Fruit fly (Drosophila melanogaster) whole organism, embryonic: ENCODE measurements around the gene CG14535.

ENCODE experiments used
- Abd-B ChIP-seq: fragments of 200-800 bp; sonication (Bioruptor generic); optimal IDR thresholded peaks from 2 replicates; lab custom pipeline; 2018; ENCODE audit warnings: missing biosample characterization, mild to moderate bottlenecking, missing genetic modification characterization, moderate library complexity
- Aef1 ChIP-seq: fragments of 200-800 bp; sonication (Bioruptor generic); IDR thresholded peaks from 3 replicates; pipeline ENCODE4 v1.3.6; 2022; ENCODE audit warnings: missing biosample characterization, missing genetic modification characterization
- Antp ChIP-seq: fragments of 200-800 bp; sonication (Bioruptor generic); optimal IDR thresholded peaks from 3 replicates; lab custom pipeline; 2016; ENCODE audit warnings: missing biosample characterization, missing genetic modification characterization
- BEAF-32 ChIP-seq: fragments of 200-800 bp; sonication (Bioruptor generic); optimal IDR thresholded peaks from 3 replicates; lab custom pipeline; 2017; ENCODE audit warnings: missing biosample characterization, missing genetic modification characterization, mild to moderate bottlenecking, moderate library complexity, missing genetic modification reagents
- CG10209 ChIP-seq: fragments of 200-800 bp; sonication (Bioruptor generic); optimal IDR thresholded peaks from 3 replicates; lab custom pipeline; 2017; ENCODE audit warnings: missing biosample characterization, mild to moderate bottlenecking, missing genetic modification characterization, missing genetic modification reagents
- CG11093 ChIP-seq: fragments of 200-800 bp; sonication (Bioruptor generic); IDR thresholded peaks from 3 replicates; pipeline ENCODE4 v1.3.6; 2022; ENCODE audit warnings: missing biosample characterization, missing genetic modification characterization
- CG11504 ChIP-seq: fragments of 200-800 bp; sonication (Bioruptor generic); optimal IDR thresholded peaks from 3 replicates; lab custom pipeline; 2019; ENCODE audit warnings: missing biosample characterization, mild to moderate bottlenecking, missing genetic modification characterization, moderate library complexity
- CG11560 ChIP-seq: fragments of 200-800 bp; sonication (Bioruptor generic); IDR thresholded peaks from 3 replicates; pipeline ENCODE4 v1.3.6; 2022; ENCODE audit warnings: missing biosample characterization, missing genetic modification characterization
- CG13287 ChIP-seq: fragments of 200-800 bp; sonication (Bioruptor generic); IDR thresholded peaks from 2 replicates; pipeline ENCODE4 v1.3.6; 2022; ENCODE audit warnings: missing biosample characterization, missing genetic modification characterization; ENCODE audit not compliant: partially characterized antibody
- CG13296 ChIP-seq: fragments of 200-800 bp; sonication (Bioruptor generic); optimal IDR thresholded peaks from 3 replicates; lab custom pipeline; 2018; ENCODE audit warnings: missing biosample characterization, mild to moderate bottlenecking, missing genetic modification characterization
- CG15269 ChIP-seq: fragments of 200-800 bp; sonication (Bioruptor generic); optimal IDR thresholded peaks from 2 replicates; lab custom pipeline; 2018; ENCODE audit warnings: missing biosample characterization, mild to moderate bottlenecking, missing genetic modification characterization, moderate library complexity
- CG17186 ChIP-seq: fragments of 200-800 bp; sonication (Bioruptor generic); optimal IDR thresholded peaks from 3 replicates; lab custom pipeline; 2017; ENCODE audit warnings: missing biosample characterization, missing genetic modification reagents, missing genetic modification characterization
- CG17328 ChIP-seq: fragments of 200-800 bp; sonication (Bioruptor generic); IDR thresholded peaks from 2 replicates; pipeline ENCODE4 v1.3.6; 2022; ENCODE audit warnings: missing biosample characterization, missing genetic modification characterization
- CG2129 ChIP-seq: fragments of 200-800 bp; sonication (Bioruptor generic); IDR thresholded peaks from 2 replicates; pipeline ENCODE4 v1.3.6; 2022; ENCODE audit warnings: missing biosample characterization, missing genetic modification characterization; ENCODE audit not compliant: partially characterized antibody
- CG2889 ChIP-seq: fragments of 200-800 bp; sonication (Bioruptor generic); IDR thresholded peaks from 3 replicates; pipeline ENCODE4 v1.3.6; 2022; ENCODE audit warnings: missing biosample characterization, missing genetic modification characterization
- CG30020 ChIP-seq: fragments of 200-800 bp; optimal IDR thresholded peaks from 2 replicates; lab custom pipeline; 2019; ENCODE audit warnings: missing biosample characterization, mild to moderate bottlenecking, missing genetic modification characterization, moderate library complexity
- CG3065 ChIP-seq: fragments of 200-800 bp; sonication (Bioruptor generic); optimal IDR thresholded peaks from 2 replicates; lab custom pipeline; 2016; ENCODE audit warnings: missing biosample characterization, missing genetic modification characterization
- CG3726 ChIP-seq: fragments of 200-800 bp; sonication (Bioruptor generic); IDR thresholded peaks from 3 replicates; pipeline ENCODE4, ENCODE4 v1.3.6; 2022; ENCODE audit warnings: missing biosample characterization, missing genetic modification characterization
- CG4730 ChIP-seq: fragments of 200-800 bp; sonication (Bioruptor generic); IDR thresholded peaks from 2 replicates; pipeline ENCODE4 v1.3.6; 2022; ENCODE audit warnings: missing biosample characterization, missing genetic modification characterization
- CG6765 ChIP-seq: fragments of 200-800 bp; sonication (Bioruptor generic); optimal IDR thresholded peaks from 3 replicates; lab custom pipeline; 2017; ENCODE audit warnings: missing biosample characterization, mild to moderate bottlenecking, missing genetic modification characterization
- CG7745 ChIP-seq: fragments of 200-800 bp; sonication (Bioruptor generic); optimal IDR thresholded peaks from 2 replicates; lab custom pipeline; 2018; ENCODE audit warnings: missing biosample characterization, mild to moderate bottlenecking, missing genetic modification characterization, moderate library complexity
- Dek ChIP-seq: fragments of 200-800 bp; sonication (Bioruptor generic); optimal IDR thresholded peaks from 3 replicates; lab custom pipeline; 2019; ENCODE audit warnings: missing biosample characterization, mild to moderate bottlenecking, missing genetic modification characterization, moderate library complexity
- HLHmδ ChIP-seq: fragments of 200-800 bp; sonication (Bioruptor generic); optimal IDR thresholded peaks from 2 replicates; lab custom pipeline; 2018; ENCODE audit warnings: missing biosample characterization, mild to moderate bottlenecking, missing genetic modification characterization, moderate library complexity
- Hey ChIP-seq: fragments of 200-800 bp; sonication (Bioruptor generic); optimal IDR thresholded peaks from 3 replicates; lab custom pipeline; 2018; ENCODE audit warnings: missing biosample characterization, mild to moderate bottlenecking, missing genetic modification characterization
- HmgZ ChIP-seq: fragments of 200-800 bp; sonication (Bioruptor generic); optimal IDR thresholded peaks from 2 replicates; lab custom pipeline; 2018; ENCODE audit warnings: missing biosample characterization, mild to moderate bottlenecking, missing genetic modification characterization
- NFAT ChIP-seq: fragments of 200-800 bp; sonication (Bioruptor generic); IDR thresholded peaks from 2 replicates; pipeline ENCODE4 v1.3.6; 2022; ENCODE audit warnings: missing biosample characterization, missing genetic modification characterization
- Neu2 ChIP-seq: fragments of 200-800 bp; sonication (Bioruptor generic); optimal IDR thresholded peaks from 3 replicates; lab custom pipeline; 2016; ENCODE audit warnings: missing biosample characterization, missing genetic modification characterization, borderline replicate concordance
- Sox100B ChIP-seq: fragments of 200-800 bp; sonication (Bioruptor generic); optimal IDR thresholded peaks from 3 replicates; lab custom pipeline; 2018; ENCODE audit warnings: missing biosample characterization, mild to moderate bottlenecking, missing genetic modification characterization
- Ssrp ChIP-seq: fragments of 200-800 bp; sonication (Bioruptor generic); optimal IDR thresholded peaks from 2 replicates; lab custom pipeline; 2018; ENCODE audit warnings: missing biosample characterization, mild to moderate bottlenecking, missing genetic modification characterization, moderate library complexity
- Xbp1 ChIP-seq: fragments of 200-800 bp; sonication (Bioruptor generic); optimal IDR thresholded peaks from 3 replicates; lab custom pipeline; 2016; ENCODE audit warnings: missing biosample characterization, mild to moderate bottlenecking, missing genetic modification characterization
- cg ChIP-seq: fragments of 200-800 bp; sonication (Bioruptor generic); optimal IDR thresholded peaks from 3 replicates; lab custom pipeline; 2019; ENCODE audit warnings: missing biosample characterization, mild to moderate bottlenecking, missing genetic modification characterization, moderate library complexity
- chn ChIP-seq: fragments of 200-800 bp; sonication (Bioruptor generic); optimal IDR thresholded peaks from 2 replicates; lab custom pipeline; 2016; ENCODE audit warnings: missing biosample characterization, missing genetic modification characterization
- ci ChIP-seq: fragments of 200-800 bp; sonication (Bioruptor generic); IDR thresholded peaks from 3 replicates; pipeline ENCODE4 v1.3.6; 2022; ENCODE audit warnings: missing biosample characterization, missing genetic modification characterization
- dysf ChIP-seq: fragments of 200-800 bp; sonication (Bioruptor generic); IDR thresholded peaks from 3 replicates; pipeline ENCODE4 v1.3.6; 2022; ENCODE audit warnings: missing biosample characterization, missing genetic modification characterization
- emc ChIP-seq: fragments of 200-800 bp; sonication (Bioruptor generic); optimal IDR thresholded peaks from 2 replicates; lab custom pipeline; 2016; ENCODE audit warnings: missing biosample characterization, missing genetic modification characterization
- eve ChIP-seq, 2 experiments: fragments of >200 bp; optimal IDR thresholded peaks; 2 replicates each; lab custom pipeline; 2017; ENCODE audit warnings: missing biosample characterization in 2 of 2, missing genetic modification characterization in 2 of 2
- fd102C ChIP-seq: fragments of 200-800 bp; sonication (Bioruptor generic); optimal IDR thresholded peaks from 2 replicates; lab custom pipeline; 2018; ENCODE audit warnings: missing biosample characterization, mild to moderate bottlenecking, missing genetic modification characterization, moderate library complexity
- gfzf ChIP-seq: fragments of 200-800 bp; sonication (Bioruptor generic); optimal IDR thresholded peaks from 2 replicates; lab custom pipeline; 2016; ENCODE audit warnings: missing biosample characterization, mild to moderate bottlenecking, missing genetic modification characterization, moderate library complexity
- grau ChIP-seq: fragments of 200-800 bp; optimal IDR thresholded peaks from 3 replicates; lab custom pipeline; 2019; ENCODE audit warnings: missing biosample characterization, mild to moderate bottlenecking, missing genetic modification characterization, moderate library complexity
- gsb ChIP-seq: fragments of 200-800 bp; sonication (Bioruptor generic); IDR thresholded peaks from 2 replicates; pipeline ENCODE4 v1.3.6; 2022; ENCODE audit warnings: missing biosample characterization, missing genetic modification characterization
- kay ChIP-seq: fragments of 200-800 bp; sonication (Bioruptor generic); optimal IDR thresholded peaks from 2 replicates; lab custom pipeline; 2016; ENCODE audit warnings: missing biosample characterization, missing genetic modification characterization
- oc ChIP-seq: fragments of 200-800 bp; sonication (Bioruptor generic); optimal IDR thresholded peaks from 2 replicates; lab custom pipeline; 2018; ENCODE audit warnings: missing biosample characterization, mild to moderate bottlenecking, missing genetic modification characterization, moderate library complexity
- pb ChIP-seq: fragments of 200-800 bp; sonication (Bioruptor generic); optimal IDR thresholded peaks from 3 replicates; lab custom pipeline; 2016; ENCODE audit warnings: missing biosample characterization, missing genetic modification characterization
- pfk ChIP-seq: fragments of 200-800 bp; sonication (Bioruptor generic); optimal IDR thresholded peaks from 2 replicates; lab custom pipeline; 2018; ENCODE audit warnings: missing biosample characterization, mild to moderate bottlenecking, missing genetic modification characterization, moderate library complexity
- prd ChIP-seq, 3 experiments: fragments of >200 bp in 2 of 3; fragments of 200-800 bp in 1 of 3; sonication (Bioruptor generic) in 1 of 3; optimal IDR thresholded peaks in 2 of 3; IDR thresholded peaks in 1 of 3; 2 replicates in 2 of 3; 3 replicates in 1 of 3; pipeline versions ENCODE4 v1.3.6 to Lab custom; 2017 to 2022; ENCODE audit warnings: missing biosample characterization in 1 of 3, missing genetic modification characterization in 1 of 3
- sens ChIP-seq: fragments of 200-800 bp; sonication (Bioruptor generic); peaks from one replicate; lab custom pipeline; 2016; ENCODE audit warnings: missing biosample characterization, missing genetic modification characterization
- shn ChIP-seq: fragments of 200-800 bp; sonication (Bioruptor generic); optimal IDR thresholded peaks from 3 replicates; lab custom pipeline; 2016; ENCODE audit warnings: missing biosample characterization, missing genetic modification characterization
- so ChIP-seq: fragments of 200-800 bp; sonication (Bioruptor generic); IDR thresholded peaks from 3 replicates; pipeline ENCODE4 v1.3.6; 2022; ENCODE audit warnings: missing biosample characterization, missing genetic modification characterization
- stwl ChIP-seq: fragments of 200-800 bp; sonication (Bioruptor generic); optimal IDR thresholded peaks from 3 replicates; lab custom pipeline; 2018; ENCODE audit warnings: missing biosample characterization, mild to moderate bottlenecking, missing genetic modification characterization, moderate library complexity
- wdn ChIP-seq: fragments of 200-800 bp; sonication (Bioruptor generic); IDR thresholded peaks from 2 replicates; pipeline ENCODE4 v1.3.6; 2022; ENCODE audit warnings: missing biosample characterization, missing genetic modification characterization
- yki ChIP-seq: fragments of >200 bp; optimal IDR thresholded peaks from 3 replicates; lab custom pipeline; 2018

Gene CG14535

dm6 chr2L:7851609-7852008, 3.7 kb downstream of the CG14535 start (continued):
- TF ChIP-seq CG2129 (GFP tag; lab: Robert Waterston, UW) (no peak), CG13296 (GFP tag; lab: Kevin White, UChicago) (no peak), sens (GFP tag; lab: Kevin White, UChicago) (peak; percentile 79), ci (GFP tag; lab: Robert Waterston, UW) (peak; percentile 49; the same call in 1 of the 3 replicates), CG17186 (GFP tag; lab: Kevin White, UChicago) (no peak), CG7745 (tag; lab: Kevin White, UChicago) (no peak), gfzf (no peak), BEAF-32 (no peak), CG13287 (GFP tag; lab: Robert Waterston, UW) (no peak), Ssrp (peak; percentile 38), CG15269 (tag; lab: Kevin White, UChicago) (peak; percentile 35), HLHmδ (GFP tag; lab: Kevin White, UChicago) (no peak), emc (GFP tag; lab: Kevin White, UChicago) (no peak), Hey (tag; lab: Kevin White, UChicago) (no peak), yki (lab: Kevin White, UChicago) (no peak), NFAT (GFP tag; lab: Robert Waterston, UW) (no peak), chn (peak; percentile 12), eve (GFP tag; optimal IDR thresholded peaks at IDR 0.05; lab: Kevin White, UChicago) (peak in 1 of 2 experiments; percentile 43), CG10209 (GFP tag; lab: Kevin White, UChicago) (no peak), CG30020 (tag; lab: Kevin White, UChicago) (no peak), wdn (no peak), stwl (tag; lab: Kevin White, UChicago) (no peak), so (GFP tag; lab: Robert Waterston, UW) (no peak), Neu2 (GFP tag; lab: Kevin White, UChicago) (no peak), shn (GFP tag; lab: Kevin White, UChicago) (no peak), dysf (peak; percentile 51; the same call in 2 of the 3 replicates), CG11093 (GFP tag; lab: Robert Waterston, UW) (no peak), oc (tag; lab: Kevin White, UChicago) (no peak), kay (GFP tag; lab: Kevin White, UChicago) (no peak), Sox100B (GFP tag; lab: Kevin White, UChicago) (peak; percentile 8), Dek (tag; lab: Kevin White, UChicago) (no peak), CG17328 (peak; percentile 25; the same call in 1 of the 2 replicates), Aef1 (GFP tag; lab: Robert Waterston, UW) (no peak), Abd-B (peak; percentile 14), fd102C (GFP tag; lab: Kevin White, UChicago) (no peak), CG3726 (no peak), cg (GFP tag; lab: Kevin White, UChicago) (no peak), pfk (GFP tag; lab: Kevin White, UChicago) (no peak), gsb (GFP tag; lab: Robert Waterston, UW) (no peak), CG11560 (tag; lab: Robert Waterston, UW) (no peak), CG6765 (GFP tag; lab: Kevin White, UChicago) (no peak), grau (tag; lab: Kevin White, UChicago) (peak; percentile 46), CG3065 (GFP tag; lab: Kevin White, UChicago) (no peak), Antp (GFP tag; lab: Kevin White, UChicago) (no peak), CG11504 (tag; lab: Kevin White, UChicago) (peak; percentile 62), CG2889 (GFP tag; lab: Robert Waterston, UW) (no peak), prd (optimal IDR thresholded peaks at IDR 0.05; lab: Kevin White, UChicago) (no peak), prd (GFP tag; IDR thresholded peaks at IDR 0.05; lab: Robert Waterston, UW) (peak; percentile 70), HmgZ (tag; lab: Kevin White, UChicago) (no peak), CG4730 (GFP tag; lab: Robert Waterston, UW) (no peak), pb (no peak), Xbp1 (peak; percentile 23)
